Worm (Caenorhabditis elegans) whole organism, dauer: ENCODE data around the gene C06H5.14.
"Not testable (repeated sequence)": the region's sequence is repeated elsewhere in the genome, so short reads cannot be mapped to it uniquely, and the experiment has no call there.

Experiments
- unc-62 ChIP-seq: sonication (generic microtip); optimal IDR thresholded peaks from 2 replicates; lab custom pipeline; 2017; ENCODE audit warnings: missing biosample characterization, missing genetic modification reagents, missing genetic modification characterization

C06H5.14 gene

ce11 chrV:17918726-17919125 is 14.8 kb downstream of the C06H5.14 start, which contains the start of gene C06H5.8:
Gene C06H5.8, plus strand, starts transcription at chrV:17919026.
- no peak for TF ChIP-seq unc-62

ce11 chrV:17921423-17921822 is 17.5 kb downstream of the C06H5.14 start, which contains the start of gene E01B7.2:
Gene E01B7.2, plus strand, starts transcription at chrV:17921772.
- TF ChIP-seq unc-62 = no peak

DNA sequence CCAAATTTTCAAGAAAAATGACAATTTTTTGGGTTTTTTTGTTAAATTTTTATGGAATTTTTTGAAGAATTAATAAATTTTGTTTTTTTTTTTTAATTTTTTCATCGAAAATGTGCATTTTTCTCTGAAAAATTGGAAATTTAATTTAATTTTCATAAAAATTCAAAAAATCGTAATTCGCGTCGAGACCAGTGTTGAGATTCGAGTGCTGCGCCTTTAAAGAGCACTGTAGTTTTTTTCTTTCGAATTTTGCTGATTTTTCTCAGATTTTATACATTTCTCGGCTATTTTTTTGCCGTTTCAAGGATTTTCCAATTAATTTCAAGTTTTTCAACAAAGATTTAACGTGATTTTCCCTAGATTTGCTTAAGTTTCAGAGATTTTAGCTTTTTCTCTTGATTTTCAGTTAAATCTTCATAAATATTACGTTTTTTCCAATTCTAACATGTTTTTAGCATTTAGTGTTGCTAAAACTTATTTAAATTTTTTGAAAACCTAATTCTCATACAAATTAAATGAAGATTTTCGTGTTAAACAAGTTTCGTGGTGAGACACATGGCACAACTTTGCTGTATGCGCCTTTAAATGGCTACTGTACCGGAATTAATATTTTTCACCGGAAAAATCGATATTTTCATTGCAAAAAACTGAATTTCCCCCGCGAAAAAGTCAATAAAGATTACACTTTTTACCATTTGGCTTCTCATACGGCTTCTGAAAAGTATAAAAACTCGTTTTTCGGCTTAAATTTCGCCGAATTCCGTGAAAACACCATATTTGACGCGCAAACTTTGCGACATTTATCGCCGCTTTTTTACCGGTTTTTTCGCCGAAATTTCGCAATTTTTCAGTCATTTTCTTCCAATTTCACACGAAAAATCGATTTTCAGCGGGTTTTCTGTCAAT is 20.4 kb downstream of the C06H5.14 start, which contains the start of gene usp-50:
Gene usp-50 (plus strand): TSS at position 822 of the 906 bp plus-strand sequence.
- TF ChIP-seq unc-62 = not testable (repeated sequence)

DNA sequence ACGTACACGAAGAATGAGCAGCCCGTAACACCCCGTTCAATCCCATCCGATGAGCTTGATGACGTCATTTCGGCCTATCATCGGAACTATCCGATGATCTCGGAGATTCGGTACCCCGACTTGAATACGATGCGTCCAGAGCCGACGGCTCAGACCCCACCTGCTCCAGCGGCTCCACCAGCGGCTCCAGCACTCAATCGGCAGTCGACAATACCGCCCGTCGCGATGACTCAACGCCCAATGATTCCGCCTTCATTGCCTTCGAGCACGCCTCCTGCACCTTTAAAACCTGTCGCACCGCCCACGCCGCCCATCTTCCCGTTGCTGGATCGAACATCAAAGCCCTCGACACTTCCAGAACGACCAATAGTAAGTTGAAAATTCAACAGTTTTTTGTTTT is 24.2 kb downstream of the C06H5.14 start:
- no peak for TF ChIP-seq unc-62

- no peak for TF ChIP-seq unc-62
These were observed 27.9 kb downstream of the C06H5.14 start for ce11 chrV:17931795-17932194.

DNA sequence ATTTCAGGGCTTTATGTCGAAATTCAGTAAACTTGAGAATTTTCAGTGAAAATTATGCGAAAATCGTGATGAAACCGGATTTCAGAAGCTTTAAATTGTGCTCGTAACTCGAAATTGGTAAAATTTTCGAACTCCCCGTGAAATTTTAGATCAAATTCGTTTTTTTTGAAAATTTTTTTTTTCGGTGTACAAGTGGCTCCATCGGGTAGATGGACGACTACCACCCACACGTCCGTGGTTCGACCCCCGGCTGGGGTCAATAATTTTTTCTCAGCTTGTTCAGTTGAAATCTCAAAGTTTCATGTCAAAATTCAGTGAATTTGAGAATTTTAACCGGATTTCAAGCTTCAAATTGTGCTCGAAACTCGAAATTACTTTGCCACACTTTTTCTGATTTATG is 31.9 kb downstream of the C06H5.14 start:
- no peak for TF ChIP-seq unc-62

ce11 chrV:17938978-17939377 is 35.0 kb downstream of the C06H5.14 start:
- TF ChIP-seq unc-62 = no peak

DNA sequence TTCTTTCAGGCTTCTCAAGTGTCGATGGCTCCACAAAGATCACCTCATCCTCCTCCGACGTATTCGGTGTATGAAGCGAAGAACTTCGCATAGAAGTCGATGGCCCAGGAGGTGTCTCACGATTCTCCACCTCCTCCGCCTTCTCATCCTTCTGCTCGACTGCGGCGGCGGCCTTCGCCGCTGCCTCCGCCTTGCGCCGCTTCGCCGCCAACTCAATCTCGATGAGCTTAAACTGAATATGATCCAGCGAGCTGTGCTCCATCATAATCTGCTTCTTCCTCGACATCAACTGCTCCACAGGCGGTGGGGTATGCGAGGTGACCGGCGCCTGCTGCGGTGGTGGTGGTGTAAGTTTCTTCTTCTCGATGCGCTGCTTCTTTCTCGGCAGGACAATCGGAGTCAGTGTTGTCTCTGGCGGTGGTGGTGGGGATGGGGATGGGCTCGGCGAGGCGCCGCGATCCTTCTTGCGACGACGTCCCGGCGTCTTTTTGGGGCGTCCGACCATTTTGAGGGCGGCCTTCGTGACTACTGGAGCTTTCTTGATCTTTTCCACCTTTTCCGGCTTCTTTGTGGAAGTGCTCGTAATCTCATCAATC is 40.0 kb downstream of the C06H5.14 start:
- TF ChIP-seq unc-62 = no peak

DNA sequence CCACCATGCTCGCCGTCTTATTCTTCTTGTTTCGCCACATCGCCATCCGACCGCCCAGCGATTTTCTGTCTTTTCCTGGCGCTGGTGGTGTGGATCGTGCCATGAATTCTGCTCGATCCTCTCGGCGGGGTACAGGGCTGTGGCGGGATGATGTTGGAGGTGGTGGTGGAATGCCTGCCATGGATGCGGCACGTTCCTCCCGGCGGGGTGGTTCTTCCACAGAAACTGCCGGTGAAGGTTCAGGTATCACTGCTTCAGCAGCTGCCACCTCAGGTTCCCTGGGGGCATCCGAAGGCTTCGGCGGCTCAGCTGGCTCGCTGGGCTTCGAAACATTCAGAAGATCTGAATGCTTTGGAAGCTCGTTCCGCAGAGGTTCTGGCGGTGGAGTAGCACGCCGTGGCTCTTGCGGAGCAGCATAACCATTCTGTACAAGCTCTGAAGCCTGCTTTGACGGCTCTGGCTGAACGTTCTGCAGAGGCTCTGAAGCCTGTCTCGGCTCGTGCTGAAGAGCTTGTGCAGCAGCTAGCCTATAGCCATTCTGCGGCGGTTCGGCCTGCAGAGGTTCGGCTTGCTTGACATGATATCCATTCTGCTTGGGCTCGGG is 41.0 kb downstream of the C06H5.14 start:
- TF ChIP-seq unc-62 = no peak

DNA sequence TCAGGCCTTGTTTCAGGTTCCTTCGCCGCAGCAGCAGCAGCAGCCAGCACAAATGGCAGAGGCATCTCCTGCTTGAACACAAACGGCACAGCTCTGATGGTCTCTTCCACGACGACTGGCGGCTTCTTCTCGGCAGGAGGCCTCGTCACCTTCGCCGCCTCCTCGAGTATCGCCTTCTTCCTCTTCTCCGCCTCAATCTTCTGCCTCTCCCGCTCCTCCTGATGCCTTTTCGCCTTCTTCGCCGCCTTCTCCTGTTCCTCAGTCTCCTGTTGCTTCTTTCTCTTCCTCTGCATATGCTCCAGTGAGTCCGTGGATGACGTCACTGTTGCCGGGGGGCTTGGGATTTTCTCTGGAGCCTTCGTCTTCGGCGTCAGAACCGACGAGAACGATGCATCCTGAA is 41.5 kb downstream of the C06H5.14 start:
- TF ChIP-seq unc-62 = no peak

- TF ChIP-seq unc-62 = no peak
These were observed 43.3 kb downstream of the C06H5.14 start for ce11 chrV:17947266-17947665.

DNA sequence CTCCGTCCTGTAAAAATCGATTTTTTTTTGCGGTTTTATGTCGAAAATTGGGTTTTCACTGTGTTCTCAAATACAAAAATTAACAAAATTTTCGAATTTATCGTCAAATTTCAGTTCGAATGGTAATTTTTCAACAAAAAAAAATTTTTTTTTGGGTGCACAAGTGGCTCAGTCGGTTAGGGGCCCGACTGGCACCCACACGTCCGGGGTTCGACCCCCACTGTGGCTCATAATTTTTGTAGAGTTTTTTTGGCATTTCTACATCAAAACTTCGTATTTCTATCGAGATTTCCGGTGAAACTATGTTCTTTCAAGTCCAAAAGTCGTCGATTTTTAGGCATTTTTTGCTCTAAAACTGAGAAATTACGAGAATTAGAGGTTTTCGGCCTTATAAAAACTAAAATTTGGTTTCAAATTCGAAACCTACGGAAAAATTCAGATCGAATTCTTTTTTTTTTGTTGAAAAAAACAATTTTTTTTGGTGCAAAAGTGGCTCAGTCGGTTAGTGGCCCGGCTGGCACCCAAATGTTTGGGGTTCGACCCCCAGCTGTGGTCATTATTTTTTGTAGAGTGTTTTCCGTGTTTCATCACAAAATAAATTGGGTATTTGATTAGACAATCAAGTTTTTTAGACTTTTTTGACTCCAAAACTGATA is 44.2 kb downstream of the C06H5.14 start:
- TF ChIP-seq unc-62 = no peak

- no peak for TF ChIP-seq unc-62
These were observed 45.2 kb downstream of the C06H5.14 start, which contains the start of gene dpy-21 for ce11 chrV:17949093-17949492. Gene dpy-21, minus strand, starts transcription at chrV:17949193.

ce11 chrV:17951172-17951999 is 47.5 kb downstream of the C06H5.14 start, which contains the start of gene Y59A8B.24:
Gene Y59A8B.24, plus strand, starts transcription at chrV:17951949.
- no peak for TF ChIP-seq unc-62

DNA sequence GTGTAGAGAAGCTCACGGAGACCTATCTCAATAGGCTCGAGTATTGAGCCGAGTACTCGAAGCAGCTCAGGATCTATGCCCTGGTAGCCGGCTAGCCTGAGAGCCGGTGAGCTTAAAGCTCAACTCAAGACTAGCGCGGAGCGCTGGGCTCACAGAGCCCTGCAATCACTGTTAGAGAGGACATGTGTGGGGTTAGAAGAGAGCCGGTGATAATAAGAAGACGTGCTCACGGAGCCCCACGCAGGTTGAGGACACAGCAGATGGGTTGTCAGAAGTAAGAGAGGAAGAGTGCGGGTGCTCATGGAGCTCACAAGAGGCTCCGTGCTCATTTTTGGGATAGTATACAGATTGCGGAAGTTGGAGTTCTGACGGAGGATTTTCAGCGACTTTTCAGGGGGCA is 48.4 kb downstream of the C06H5.14 start:
- no peak for TF ChIP-seq unc-62
